Worm (Caenorhabditis elegans) whole organism, late embryonic: Measurements from ENCODE around the gene F40C5.2.
"Not testable (repeated sequence)": the region's sequence is repeated elsewhere in the genome, so short reads cannot be mapped to it uniquely, and the experiment has no call there.

Source experiments
- ceh-48 ChIP-seq: sonication (generic microtip); optimal IDR thresholded peaks from 2 replicates; lab custom pipeline; 2016; ENCODE audit warnings: missing genetic modification characterization, inconsistent platforms, missing compliant biosample characterization
- che-1 ChIP-seq: sonication (generic microtip); optimal IDR thresholded peaks from 2 replicates; lab custom pipeline; 2016; ENCODE audit warnings: mild to moderate bottlenecking, missing genetic modification characterization, missing compliant biosample characterization
- elt-2 ChIP-seq: sonication (generic microtip); optimal IDR thresholded peaks from 2 replicates; lab custom pipeline; 2016; ENCODE audit warnings: missing genetic modification reagents, missing genetic modification characterization, missing compliant biosample characterization
- pha-4 ChIP-seq: fragments of 150-350 bp; optimal IDR thresholded peaks from 2 replicates; lab custom pipeline; 2018; ENCODE audit warnings: missing biosample characterization, missing genetic modification reagents, missing genetic modification characterization
- ref-2 ChIP-seq: sonication (generic microtip); optimal IDR thresholded peaks from 2 replicates; lab custom pipeline; 2016; ENCODE audit warnings: missing genetic modification characterization, missing compliant biosample characterization

- TF ChIP-seq ceh-48, elt-2, che-1, ref-2, pha-4 (tag; lab: Kevin White, UChicago): not testable (repeated sequence)
These were observed 1.6 kb downstream of the F40C5.2 start, which contains the start of gene F40C5.1 for ce11 chrV:3572408-3572807.
